Worm (Caenorhabditis elegans): ENCODE data around the gene gcy-14.

The gcy-14 gene

DNA sequence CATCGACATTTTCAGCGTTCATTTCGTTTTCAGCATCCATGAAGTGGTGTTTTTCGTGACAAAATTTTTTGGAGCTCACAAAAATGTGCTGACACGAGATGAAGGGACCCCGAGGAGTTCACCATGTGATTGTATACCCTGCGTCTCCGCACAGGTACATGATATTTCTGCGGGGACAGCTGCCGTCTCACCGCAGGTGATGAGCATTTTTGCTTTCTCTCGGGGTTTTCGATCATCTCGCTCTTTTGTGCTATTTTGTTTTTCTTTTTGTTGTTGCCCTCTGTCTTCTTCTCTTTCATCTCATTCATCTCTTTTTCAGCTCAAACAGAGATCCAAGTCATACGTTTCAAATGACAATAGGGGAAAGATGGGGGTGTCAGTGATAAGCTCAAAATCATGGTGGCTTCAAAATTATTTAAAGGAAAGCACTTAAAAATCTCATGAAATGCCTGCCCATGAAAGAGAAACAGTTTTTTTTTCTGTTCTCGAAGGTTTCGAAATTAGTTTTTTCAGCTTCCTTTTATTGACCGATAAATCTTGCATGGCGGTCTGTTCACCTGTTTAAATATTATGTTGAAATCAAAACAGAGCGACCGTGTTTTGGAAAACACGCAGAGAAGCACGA lies 20.7 kb downstream of the gcy-14 start, which contains the start of gene ret-1:
Gene ret-1, minus strand, starts transcription at position 123 of the 625 bp plus-strand sequence.
- TF ChIP-seq ceh-9 (tag; optimal IDR thresholded peaks at IDR 0.05) (no peak), elt-1 (tag; optimal IDR thresholded peaks at IDR 0.05) (no peak), zag-1 (tag; optimal IDR thresholded peaks at IDR 0.05) (no peak), nfya-1 (tag; optimal IDR thresholded peaks at IDR 0.05; ENCODE audit: insufficient read depth) (peak; percentile 38), mdl-1 (tag; optimal IDR thresholded peaks at IDR 0.05) (no peak), elt-3 (tag; optimal IDR thresholded peaks at IDR 0.05) (no peak), ZK546.5 (tag; optimal IDR thresholded peaks at IDR 0.05) (no peak), tbx-2 (tag; optimal IDR thresholded peaks at IDR 0.05) (no peak), pha-4 (tag; optimal IDR thresholded peaks at IDR 0.05) (no peak), nhr-237 (tag; optimal IDR thresholded peaks at IDR 0.05) (no peak), sea-2 (GFP tag; optimal IDR thresholded peaks at IDR 0.05) (no peak), nhr-11 (tag; optimal IDR thresholded peaks at IDR 0.05) (no peak), ztf-11 (tag; optimal IDR thresholded peaks at IDR 0.05) (no peak), nhr-23 (tag; optimal IDR thresholded peaks at IDR 0.05) (no peak), lin-39 (tag; optimal IDR thresholded peaks at IDR 0.05) (peak; percentile 43), fkh-10 (GFP tag; optimal IDR thresholded peaks at IDR 0.05) (no peak), mml-1 (tag; optimal IDR thresholded peaks at IDR 0.05) (no peak), elt-2 (tag; optimal IDR thresholded peaks at IDR 0.05) (peak; percentile 14), ceh-16 (tag; optimal IDR thresholded peaks at IDR 0.05) (no peak), jun-1 (tag; optimal IDR thresholded peaks at IDR 0.05) (no peak), skn-1 (tag; optimal IDR thresholded peaks at IDR 0.05) (no peak), nhr-25 (tag; optimal IDR thresholded peaks at IDR 0.05) (no peak), eor-1 (tag; optimal IDR thresholded peaks at IDR 0.05) (no peak), nhr-67 (tag; optimal IDR thresholded peaks at IDR 0.05) (no peak), daf-12 (tag; optimal IDR thresholded peaks at IDR 0.05) (no peak), ztf-4 (tag; optimal IDR thresholded peaks at IDR 0.05) (no peak), aly-2 (tag; optimal IDR thresholded peaks at IDR 0.05) (no peak), nhr-77 (tag; optimal IDR thresholded peaks at IDR 0.05) (no peak), ama-1 (optimal IDR thresholded peaks at IDR 0.05) (peak; percentile 66), nhr-12 (tag; optimal IDR thresholded peaks at IDR 0.05) (no peak), fos-1 (tag; optimal IDR thresholded peaks at IDR 0.05) (no peak), egl-5 (tag; optimal IDR thresholded peaks at IDR 0.05) (peak; percentile 65), lsy-12 (tag; optimal IDR thresholded peaks at IDR 0.05) (peak; percentile 42), egl-27 (tag; optimal IDR thresholded peaks at IDR 0.05) (no peak), hmg-11 (tag; optimal IDR thresholded peaks at IDR 0.05) (no peak), ceh-28 (tag; optimal IDR thresholded peaks at IDR 0.05) (no peak), ceh-82 (tag; optimal IDR thresholded peaks at IDR 0.05) (no peak), R02D3.7 (tag; optimal IDR thresholded peaks at IDR 0.05) (no peak), nhr-76 (tag; optimal IDR thresholded peaks at IDR 0.05) (no peak)

DNA sequence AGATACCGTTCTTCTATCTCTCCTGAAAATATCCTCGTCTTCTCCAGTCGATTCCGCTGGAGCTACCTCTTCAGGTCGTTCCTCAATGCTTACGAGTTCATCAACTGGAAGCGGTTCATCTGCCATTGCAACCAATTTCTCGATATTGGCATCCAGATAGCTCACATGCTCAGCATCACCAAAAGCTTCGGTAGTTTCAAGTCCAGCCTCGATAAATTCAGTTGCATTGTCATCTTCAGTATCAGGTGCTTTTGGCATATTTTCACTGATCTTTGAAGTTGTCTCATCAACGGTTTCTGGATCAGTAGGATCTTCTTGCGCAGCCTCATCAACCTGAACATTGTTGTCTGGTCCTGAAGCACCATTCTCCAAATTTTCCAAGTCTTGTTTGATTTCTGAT lies 26.4 kb downstream of the gcy-14 start:
- TF ChIP-seq hmg-11 (tag; optimal IDR thresholded peaks at IDR 0.05) (no peak), nhr-43 (tag; optimal IDR thresholded peaks at IDR 0.05; ENCODE audit: poor library complexity, severe bottlenecking) (no peak), eor-1 (tag; optimal IDR thresholded peaks at IDR 0.05) (no peak), elt-1 (tag; optimal IDR thresholded peaks at IDR 0.05) (no peak), fkh-10 (GFP tag; optimal IDR thresholded peaks at IDR 0.05) (no peak), egl-27 (tag; optimal IDR thresholded peaks at IDR 0.05) (no peak), ceh-16 (tag; optimal IDR thresholded peaks at IDR 0.05) (no peak), zag-1 (tag; optimal IDR thresholded peaks at IDR 0.05) (no peak), ztf-4 (tag; optimal IDR thresholded peaks at IDR 0.05) (no peak), unc-62 (GFP tag; optimal IDR thresholded peaks at IDR 0.05) (no peak), jun-1 (tag; optimal IDR thresholded peaks at IDR 0.05) (no peak), skn-1 (tag; optimal IDR thresholded peaks at IDR 0.05) (no peak), mdl-1 (tag; optimal IDR thresholded peaks at IDR 0.05) (no peak), tbx-2 (tag; optimal IDR thresholded peaks at IDR 0.05) (no peak), nhr-25 (tag; optimal IDR thresholded peaks at IDR 0.05) (no peak), nhr-23 (tag; optimal IDR thresholded peaks at IDR 0.05) (no peak), sea-2 (GFP tag; optimal IDR thresholded peaks at IDR 0.05) (no peak), elt-2 (tag; optimal IDR thresholded peaks at IDR 0.05) (no peak), ZK546.5 (tag; optimal IDR thresholded peaks at IDR 0.05) (no peak), ceh-28 (tag; optimal IDR thresholded peaks at IDR 0.05) (no peak)

Data from whole organism, L3 larva.